Worm (Caenorhabditis elegans) whole organism, L3 larva: ENCODE measurements around the gene let-99.
A peak's percentile ranks its signal among the peaks of the same experiment; 100 is the strongest.

ENCODE experiments used
- ama-1 ChIP-seq: fragments of 150-350 bp; optimal IDR thresholded peaks from 2 replicates; lab custom pipeline; 2018
- ceh-16 ChIP-seq: sonication (generic microtip); optimal IDR thresholded peaks from 2 replicates; lab custom pipeline; 2017; ENCODE audit warnings: missing biosample characterization, missing genetic modification characterization
- ceh-28 ChIP-seq: fragments of 150-350 bp; optimal IDR thresholded peaks from 2 replicates; lab custom pipeline; 2014; ENCODE audit warnings: missing biosample characterization, missing genetic modification reagents, missing genetic modification characterization
- ceh-9 ChIP-seq: sonication (generic microtip); optimal IDR thresholded peaks from 2 replicates; lab custom pipeline; 2018; ENCODE audit warnings: missing biosample characterization, missing genetic modification characterization
- daf-12 ChIP-seq: fragments of 150-350 bp; optimal IDR thresholded peaks from 2 replicates; lab custom pipeline; 2014; ENCODE audit warnings: missing biosample characterization, missing genetic modification reagents, missing genetic modification characterization
- egl-27 ChIP-seq: sonication (generic microtip); optimal IDR thresholded peaks from 4 replicates; lab custom pipeline; 2017; ENCODE audit warnings: missing biosample characterization, missing genetic modification reagents, missing genetic modification characterization
- elt-2 ChIP-seq: sonication (generic microtip); optimal IDR thresholded peaks from 2 replicates; lab custom pipeline; 2016; ENCODE audit warnings: missing genetic modification reagents, mild to moderate bottlenecking, missing genetic modification characterization, missing compliant biosample characterization
- elt-3 ChIP-seq, 3 experiments: fragments of 150-350 bp in 1 of 3; sonication (generic microtip) in 2 of 3; optimal IDR thresholded peaks; 2 replicates in 2 of 3; 4 replicates in 1 of 3; lab custom pipeline; 2014 to 2017; ENCODE audit warnings: missing biosample characterization in 3 of 3, missing genetic modification characterization in 3 of 3
- eor-1 ChIP-seq, 2 experiments: fragments of 150-350 bp; optimal IDR thresholded peaks; 2 replicates each; lab custom pipeline; 2014 to 2018; ENCODE audit warnings: missing biosample characterization in 2 of 2, missing genetic modification characterization in 2 of 2
- fkh-2 ChIP-seq: fragments of 150-350 bp; optimal IDR thresholded peaks from 2 replicates; lab custom pipeline; 2014; ENCODE audit warnings: missing biosample characterization, missing genetic modification reagents, missing genetic modification characterization
- fos-1 ChIP-seq: fragments of 150-350 bp; optimal IDR thresholded peaks from 2 replicates; lab custom pipeline; 2014; ENCODE audit warnings: missing biosample characterization, missing genetic modification characterization
- hmg-11 ChIP-seq: sonication (generic microtip); optimal IDR thresholded peaks from 2 replicates; lab custom pipeline; 2016; ENCODE audit warnings: missing genetic modification characterization, missing compliant biosample characterization
- jun-1 ChIP-seq: fragments of 150-350 bp; optimal IDR thresholded peaks from 2 replicates; lab custom pipeline; 2014; ENCODE audit warnings: missing biosample characterization, missing genetic modification reagents, missing genetic modification characterization
- lin-15B ChIP-seq: fragments of 150-350 bp; optimal IDR thresholded peaks from 2 replicates; lab custom pipeline; 2014; ENCODE audit warnings: missing biosample characterization, missing genetic modification characterization
- lsy-12 ChIP-seq: sonication (generic microtip); optimal IDR thresholded peaks from 2 replicates; lab custom pipeline; 2016; ENCODE audit warnings: mild to moderate bottlenecking, missing genetic modification characterization, missing compliant biosample characterization
- nfya-1 ChIP-seq: sonication (generic microtip); optimal IDR thresholded peaks from 2 replicates; lab custom pipeline; 2017; ENCODE audit warnings: missing genetic modification characterization, mild to moderate bottlenecking, missing compliant biosample characterization, antibody characterized with exemption, moderate library complexity; ENCODE audit not compliant: insufficient read depth
- nhr-11 ChIP-seq: fragments of 150-350 bp; optimal IDR thresholded peaks from 2 replicates; lab custom pipeline; 2014; ENCODE audit warnings: missing biosample characterization, missing genetic modification characterization
- nhr-23 ChIP-seq: fragments of 150-350 bp; optimal IDR thresholded peaks from 2 replicates; lab custom pipeline; 2014; ENCODE audit warnings: missing biosample characterization, missing genetic modification reagents, missing genetic modification characterization
- nhr-43 ChIP-seq: sonication (generic microtip); optimal IDR thresholded peaks from 2 replicates; lab custom pipeline; 2016; ENCODE audit warnings: mild to moderate bottlenecking, missing genetic modification characterization, missing compliant biosample characterization; ENCODE audit not compliant: poor library complexity, severe bottlenecking
- nhr-67 ChIP-seq: fragments of 150-350 bp; optimal IDR thresholded peaks from 2 replicates; lab custom pipeline; 2014; ENCODE audit warnings: missing biosample characterization, missing genetic modification characterization
- nhr-77 ChIP-seq: fragments of 150-350 bp; optimal IDR thresholded peaks from 2 replicates; lab custom pipeline; 2014; ENCODE audit warnings: missing biosample characterization, missing genetic modification characterization
- pha-4 ChIP-seq: fragments of 150-350 bp; optimal IDR thresholded peaks from 2 replicates; lab custom pipeline; 2014; ENCODE audit warnings: missing biosample characterization, missing genetic modification reagents, missing genetic modification characterization
- pqm-1 ChIP-seq: fragments of 150-350 bp; optimal IDR thresholded peaks from 2 replicates; lab custom pipeline; 2017; ENCODE audit warnings: missing biosample characterization, missing genetic modification characterization, inconsistent platforms
- sea-2 ChIP-seq: fragments of 150-350 bp; sonication (generic microtip); optimal IDR thresholded peaks from 4 replicates; lab custom pipeline; 2014; ENCODE audit warnings: missing biosample characterization, missing genetic modification reagents, missing genetic modification characterization
- skn-1 ChIP-seq: fragments of 150-350 bp; optimal IDR thresholded peaks from 2 replicates; lab custom pipeline; 2014; ENCODE audit warnings: missing biosample characterization, missing genetic modification characterization
- snpc-4 ChIP-seq: fragments of 150-350 bp; optimal IDR thresholded peaks from 2 replicates; lab custom pipeline; 2014; ENCODE audit warnings: missing biosample characterization, missing genetic modification characterization
- tbx-2 ChIP-seq: sonication (generic microtip); optimal IDR thresholded peaks from 2 replicates; lab custom pipeline; 2016; ENCODE audit warnings: mild to moderate bottlenecking, missing genetic modification characterization, missing compliant biosample characterization
- zag-1 ChIP-seq: fragments of 150-350 bp; optimal IDR thresholded peaks from 2 replicates; lab custom pipeline; 2014; ENCODE audit warnings: missing biosample characterization, missing genetic modification characterization
- ztf-11 ChIP-seq: fragments of 150-350 bp; optimal IDR thresholded peaks from 2 replicates; lab custom pipeline; 2014; ENCODE audit warnings: missing biosample characterization, missing genetic modification characterization
- ztf-4 ChIP-seq: fragments of 150-350 bp; optimal IDR thresholded peaks from 2 replicates; lab custom pipeline; 2014; ENCODE audit warnings: missing biosample characterization, missing genetic modification characterization

Gene let-99

ce11 chrIV:12544624-12545023, 23.0 kb upstream of the let-99 start:
- no peak for TF ChIP-seq ceh-16
- TF ChIP-seq pqm-1 (tag; lab: Kevin White, UChicago): no peak
- no peak for TF ChIP-seq ama-1 (lab: Kevin White, UChicago)
- no peak for TF ChIP-seq zag-1 (tag; lab: Kevin White, UChicago)
- no peak for TF ChIP-seq nhr-67 (tag; lab: Kevin White, UChicago)

DNA sequence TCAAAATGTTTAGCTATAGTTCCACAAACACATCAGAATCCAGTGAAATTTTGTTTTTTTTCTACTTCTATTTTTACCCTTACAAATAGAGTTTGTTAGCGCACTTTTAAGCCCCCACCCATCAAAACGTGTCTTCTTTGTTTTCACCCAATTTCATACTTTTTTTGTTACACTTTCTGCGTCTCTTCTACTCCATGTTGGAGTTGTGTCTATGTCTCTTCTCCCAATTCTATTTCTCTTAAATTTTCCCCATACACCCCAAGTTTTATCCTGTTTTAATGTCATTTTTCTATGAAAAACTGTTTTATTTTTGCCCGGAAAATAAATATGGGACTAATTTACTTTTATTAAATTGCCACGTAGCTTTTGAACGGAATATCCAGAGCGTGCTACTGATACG, 22.2 kb upstream of the let-99 start:
- TF ChIP-seq pha-4 (tag; lab: Kevin White, UChicago): peak; percentile 7
- no peak for TF ChIP-seq fkh-2 (tag; lab: Kevin White, UChicago)

DNA sequence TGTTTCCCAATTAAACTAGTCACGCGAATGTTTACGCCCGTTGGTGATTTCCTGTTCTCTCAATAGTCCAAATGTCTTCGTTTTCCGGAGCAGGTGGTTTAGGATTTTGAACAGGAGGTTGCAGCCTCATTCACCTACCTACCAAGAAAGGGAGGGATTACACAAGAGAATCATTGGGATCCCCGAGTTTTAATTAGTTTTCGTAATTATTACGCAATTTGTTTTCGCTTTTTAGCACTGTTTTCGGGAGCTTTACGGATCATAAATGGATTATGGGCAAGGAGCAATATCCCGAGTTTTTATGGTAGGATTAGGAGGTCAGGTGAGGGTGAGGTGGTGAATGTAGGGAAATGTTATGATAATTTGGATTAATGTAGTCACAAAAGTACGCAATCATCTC, 21.7 kb upstream of the let-99 start:
- TF ChIP-seq pha-4 (tag; lab: Kevin White, UChicago) (no peak), fos-1 (tag; lab: Kevin White, UChicago) (no peak), ceh-28 (tag; lab: Kevin White, UChicago) (no peak), jun-1 (tag; lab: Kevin White, UChicago) (no peak), daf-12 (tag; lab: Kevin White, UChicago) (no peak), lin-15B (tag; lab: Kevin White, UChicago) (no peak)
- TF ChIP-seq, all 47 proteins: peak for 0

DNA sequence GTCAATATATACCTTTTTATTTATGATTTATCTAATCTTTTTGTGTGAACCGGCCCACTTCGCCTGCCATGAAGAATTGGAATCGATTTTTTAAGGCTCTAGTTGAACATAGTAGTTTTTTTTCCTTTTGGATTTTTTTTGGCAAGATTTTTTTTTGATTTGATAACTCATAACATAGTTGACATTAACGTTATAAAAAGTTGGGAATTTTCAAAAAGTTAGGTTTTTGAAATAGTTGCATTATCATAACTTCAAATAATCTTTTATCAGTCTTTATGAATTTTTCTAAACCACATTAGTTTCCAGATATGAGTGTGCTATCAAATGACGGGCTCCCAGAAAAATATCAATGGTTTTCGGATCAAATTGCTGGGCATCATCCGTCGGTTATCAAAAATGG, 19.8 kb upstream of the let-99 start, which contains the start of gene ipmk-1:
Gene ipmk-1 (plus strand): TSS at position 301 of the 400 bp plus-strand sequence.
- TF ChIP-seq pha-4 (tag; lab: Kevin White, UChicago): no peak
- no peak for TF ChIP-seq nhr-67 (tag; lab: Kevin White, UChicago)
- TF ChIP-seq jun-1 (tag; lab: Kevin White, UChicago): no peak
- no peak for TF ChIP-seq nhr-11 (tag; lab: Kevin White, UChicago)
- no peak for TF ChIP-seq ztf-11 (tag; lab: Kevin White, UChicago)

- no peak for TF ChIP-seq tbx-2 (tag; lab: Kevin White, UChicago)
- TF ChIP-seq elt-3 (tag; optimal IDR thresholded peaks at IDR 0.05; lab: Kevin White, UChicago): no peak
- no peak for TF ChIP-seq nfya-1
- no peak for TF ChIP-seq daf-12 (tag; lab: Kevin White, UChicago)
- no peak for TF ChIP-seq nhr-77 (tag; lab: Kevin White, UChicago)
- TF ChIP-seq ama-1 (lab: Kevin White, UChicago): no peak
- no peak for TF ChIP-seq hmg-11
- TF ChIP-seq fos-1 (tag; lab: Kevin White, UChicago): no peak
- TF ChIP-seq lsy-12: no peak
Measured at ce11 chrIV:12549014-12549413, 18.6 kb upstream of the let-99 start.

DNA sequence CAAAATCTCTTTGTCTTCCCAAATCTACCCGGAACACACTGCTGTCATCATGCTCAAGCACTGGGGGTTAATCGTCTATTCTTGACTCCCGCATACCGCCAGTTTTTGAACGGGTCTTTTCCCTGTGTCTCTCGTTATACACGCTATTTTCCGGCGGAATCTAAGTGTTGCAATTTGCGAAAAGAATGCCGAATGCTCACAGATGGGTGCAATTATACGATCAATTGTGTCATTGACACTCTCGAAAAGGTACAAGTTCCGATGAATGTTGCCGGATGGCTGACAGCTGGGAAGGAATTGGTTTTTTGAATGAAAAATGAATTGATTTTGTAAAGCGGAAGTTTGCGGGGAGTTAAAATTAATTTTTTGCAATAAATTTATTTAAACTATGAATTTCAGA, 15.7 kb upstream of the let-99 start:
- no peak for TF ChIP-seq sea-2 (GFP tag; lab: Kevin White, UChicago)
- no peak for TF ChIP-seq fkh-2 (tag; lab: Kevin White, UChicago)
- no peak for TF ChIP-seq ceh-9 (tag; lab: Kevin White, UChicago)
- no peak for TF ChIP-seq ztf-4

DNA sequence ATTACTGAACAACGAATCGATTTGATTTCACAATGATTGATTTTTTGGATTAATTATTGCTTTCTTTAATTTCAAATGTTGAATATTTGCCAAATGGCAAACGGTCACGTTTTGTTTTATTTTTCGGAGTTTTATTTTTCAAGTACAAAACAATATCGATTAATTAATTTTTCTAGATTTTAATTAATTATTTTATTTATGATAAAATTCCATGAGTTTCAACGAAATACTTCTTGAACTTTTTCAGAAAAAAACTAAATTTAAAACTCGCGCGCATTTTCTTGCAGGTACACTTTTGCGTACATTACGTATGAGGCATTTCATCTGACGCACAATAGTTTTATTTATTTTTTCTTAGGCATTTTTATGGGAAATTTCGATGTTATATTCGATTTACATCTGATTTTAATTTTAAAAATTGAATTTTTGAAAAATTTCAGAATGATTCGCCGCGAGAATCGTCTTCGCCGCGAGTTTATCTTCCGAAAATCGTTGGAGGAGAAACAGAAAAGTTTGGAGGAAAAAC, 8.7 kb upstream of the let-99 start, which contains the start of the genes ZK795.2 and ZK795.3:
Gene ZK795.2 (minus strand): TSS at position 51 of the 526 bp plus-strand sequence.
Gene ZK795.3 (plus strand): TSS at position 441 of the 526 bp plus-strand sequence.
- TF ChIP-seq nhr-43 (tag; lab: Kevin White, UChicago): peak; percentile 18
- peak; percentile 37 for TF ChIP-seq ceh-28 (tag; lab: Kevin White, UChicago)
- peak; percentile 39 for TF ChIP-seq lin-15B (tag; lab: Kevin White, UChicago)
- peak; percentile 47 for TF ChIP-seq snpc-4 (tag; lab: Kevin White, UChicago)
- peak; percentile 61 for TF ChIP-seq hmg-11
- peak in 1 of 2 experiments; percentile 18 for TF ChIP-seq eor-1 (tag; optimal IDR thresholded peaks at IDR 0.05; lab: Kevin White, UChicago)
- peak; percentile 6 for TF ChIP-seq elt-2 (tag; lab: Kevin White, UChicago)
- no peak for TF ChIP-seq fkh-2 (tag; lab: Kevin White, UChicago)
- no peak for TF ChIP-seq ztf-4
- no peak for TF ChIP-seq skn-1 (tag; lab: Kevin White, UChicago)
- peak; percentile 90 for TF ChIP-seq pha-4 (tag; lab: Kevin White, UChicago)
- TF ChIP-seq egl-27: no peak
- peak; percentile 53 for TF ChIP-seq nhr-23 (tag; lab: Kevin White, UChicago)
- peak; percentile 71 for TF ChIP-seq nfya-1
